Worm (Caenorhabditis elegans) whole organism, L1 larva: ENCODE measurements around the gene mrp-2.

Experiments
- ama-1 ChIP-seq: fragments of 150-350 bp; optimal IDR thresholded peaks from 2 replicates; lab custom pipeline; 2014
- nhr-11 ChIP-seq: fragments of 150-350 bp; optimal IDR thresholded peaks from 2 replicates; lab custom pipeline; 2014; ENCODE audit warnings: missing biosample characterization, missing genetic modification characterization

DNA sequence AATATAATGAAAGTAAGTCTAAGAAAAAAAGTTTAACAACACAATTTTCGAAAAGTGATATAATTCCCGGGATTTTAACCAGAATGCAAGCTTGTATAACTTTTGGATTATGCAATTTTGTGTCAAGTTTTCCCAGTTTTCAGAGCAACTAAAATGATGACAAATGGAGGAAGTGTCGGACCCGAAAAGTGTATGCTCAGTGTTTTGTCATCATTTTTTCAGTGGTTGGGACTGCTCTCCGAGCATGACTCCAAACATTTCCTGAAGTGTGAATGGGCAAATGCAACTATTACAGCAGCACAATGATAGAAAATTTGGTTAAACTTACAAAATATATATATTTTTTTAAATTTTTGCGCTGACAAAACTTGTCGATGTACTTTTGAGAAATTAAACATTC, 18.6 kb upstream of the mrp-2 start:
- TF ChIP-seq nhr-11 (tag; lab: Kevin White, UChicago) (no peak), ama-1 (no peak)
